Worm (Caenorhabditis elegans): ENCODE measurements around the gene prp-39.
A peak's percentile ranks its signal among the peaks of the same experiment; 100 is the strongest.

Gene prp-39

ce11 chrV:5696177-5696576 lies 13.7 kb upstream of the prp-39 start:
- TF ChIP-seq ets-4 (GFP tag; optimal IDR thresholded peaks at IDR 0.05) (no peak), repo-1 (tag; optimal IDR thresholded peaks at IDR 0.05) (no peak), snpc-4 (GFP tag; optimal IDR thresholded peaks at IDR 0.05) (no peak), snpc-4 (tag; optimal IDR thresholded peaks at IDR 0.05) (no peak)

ce11 chrV:5695635-5696034 lies 13.2 kb upstream of the prp-39 start:
- no peak for TF ChIP-seq F55B11.4 (tag; optimal IDR thresholded peaks at IDR 0.05; ENCODE audit: borderline replicate concordance, insufficient read depth)
- no peak for TF ChIP-seq sptf-2 (GFP tag; optimal IDR thresholded peaks at IDR 0.05)
- TF ChIP-seq ztf-6 (GFP tag; IDR thresholded peaks at IDR 0.05) = no peak
- no peak for TF ChIP-seq pbrm-1 (GFP tag; IDR thresholded peaks at IDR 0.05)
- no peak for TF ChIP-seq hlh-26 (GFP tag; conservative IDR thresholded peaks at IDR 0.05)
- TF ChIP-seq nfya-2 (GFP tag; IDR thresholded peaks at IDR 0.05) = no peak
- TF ChIP-seq hsf-1 (GFP tag; IDR thresholded peaks at IDR 0.05) = no peak
- no peak for TF ChIP-seq ceh-79 (tag; optimal IDR thresholded peaks at IDR 0.05)
- TF ChIP-seq Y79H2A.3 (GFP tag; conservative IDR thresholded peaks at IDR 0.05) = no peak
- no peak for TF ChIP-seq aptf-2 (GFP tag; conservative IDR thresholded peaks at IDR 0.05)
- no peak for TF ChIP-seq dpff-1 (tag; optimal IDR thresholded peaks at IDR 0.05)
- TF ChIP-seq ztf-26 (tag; optimal IDR thresholded peaks at IDR 0.05) = peak; percentile 13
- no peak for TF ChIP-seq ZK185.1 (tag; optimal IDR thresholded peaks at IDR 0.05; ENCODE audit: poor library complexity, severe bottlenecking)
- no peak for TF ChIP-seq T07F8.4 (tag; optimal IDR thresholded peaks at IDR 0.05)
- peak; percentile 23 for TF ChIP-seq nhr-80 (tag; optimal IDR thresholded peaks at IDR 0.05)

ce11 chrV:5693595-5693994 lies 11.2 kb upstream of the prp-39 start:
- TF ChIP-seq madf-6 (GFP tag; IDR thresholded peaks at IDR 0.05) (no peak), ceh-91 (GFP tag; IDR thresholded peaks at IDR 0.05) (no peak), K11D2.4 (GFP tag; IDR thresholded peaks at IDR 0.05) (no peak), T07F8.4 (tag; optimal IDR thresholded peaks at IDR 0.05) (no peak), F23B12.7 (tag; optimal IDR thresholded peaks at IDR 0.05; ENCODE audit: insufficient read depth) (no peak), unc-62 (GFP tag; optimal IDR thresholded peaks at IDR 0.05) (no peak), attf-6 (GFP tag; IDR thresholded peaks at IDR 0.05) (no peak), ceh-100 (GFP tag; IDR thresholded peaks at IDR 0.05) (no peak), Y95B8A.8 (GFP tag; IDR thresholded peaks at IDR 0.05) (no peak), nfya-2 (GFP tag; IDR thresholded peaks at IDR 0.05) (no peak)

ce11 chrV:5691665-5692407 lies 9.4 kb upstream of the prp-39 start, which contains the start of gene F25B4.8:
Gene F25B4.8, minus strand, starts transcription at chrV:5691715.
- TF ChIP-seq let-526 (GFP tag; IDR thresholded peaks at IDR 0.05) = no peak
- TF ChIP-seq hlh-12 (tag; optimal IDR thresholded peaks at IDR 0.05) = no peak
- TF ChIP-seq C06A6.2 (GFP tag; conservative IDR thresholded peaks at IDR 0.05) = no peak
- no peak for TF ChIP-seq egrh-3 (GFP tag; IDR thresholded peaks at IDR 0.05)
- TF ChIP-seq repo-1 (tag; optimal IDR thresholded peaks at IDR 0.05) = no peak
- TF ChIP-seq ztf-18 (tag; optimal IDR thresholded peaks at IDR 0.05) = no peak
- TF ChIP-seq attf-5 (GFP tag; optimal IDR thresholded peaks at IDR 0.05) = no peak
- TF ChIP-seq mxl-1 (tag; optimal IDR thresholded peaks at IDR 0.05) = no peak
